Worm (Caenorhabditis elegans): ENCODE results near the gene srh-113.

DNA sequence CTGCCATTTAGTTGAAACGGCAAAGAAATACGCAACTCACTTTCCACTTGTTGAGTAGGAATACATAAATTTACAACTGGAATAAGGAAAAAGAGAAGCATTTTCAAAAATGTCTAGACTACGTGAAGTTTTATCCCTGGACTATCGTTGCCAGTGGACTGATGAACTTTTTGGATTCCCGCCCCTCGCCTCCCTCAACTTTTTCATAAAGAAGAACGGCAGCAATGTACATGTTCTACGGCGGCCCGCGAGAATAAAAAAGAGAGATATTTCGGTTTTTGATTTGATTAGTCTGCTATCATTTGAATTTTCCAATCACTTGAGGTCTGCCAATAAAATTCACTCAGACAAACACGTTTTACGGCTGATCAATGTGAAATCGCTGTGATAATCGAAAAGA, 36.1 kb downstream of the srh-113 start, which contains the start of gene clec-243:
- no peak for TF ChIP-seq unc-62 (GFP tag; optimal IDR thresholded peaks at IDR 0.05)
- no peak for TF ChIP-seq blmp-1 (tag; optimal IDR thresholded peaks at IDR 0.05; ENCODE audit: insufficient read depth)
- no peak for TF ChIP-seq ztf-4 (tag; optimal IDR thresholded peaks at IDR 0.05)
- no peak for TF ChIP-seq nhr-12 (tag; optimal IDR thresholded peaks at IDR 0.05)
- no peak for TF ChIP-seq nhr-11 (tag; optimal IDR thresholded peaks at IDR 0.05)
- no peak for TF ChIP-seq nhr-237 (tag; optimal IDR thresholded peaks at IDR 0.05)
- no peak for TF ChIP-seq ztf-11 (tag; optimal IDR thresholded peaks at IDR 0.05)
- no peak for TF ChIP-seq mab-5 (tag; optimal IDR thresholded peaks at IDR 0.05)
- TF ChIP-seq ama-1 (optimal IDR thresholded peaks at IDR 0.05) = no peak

All from whole organism, L2 larva.